Worm (Caenorhabditis elegans): ENCODE results near the gene npp-10.

The npp-10 gene

ce11 chrIII:6019512-6020209 is at the start of gene npp-10, which contains the start of gene cyk-3:
npp-10 (minus strand) TSS chrIII:6019562.
cyk-3 (plus strand) TSS chrIII:6020159.
- TF ChIP-seq eor-1 (tag; optimal IDR thresholded peaks at IDR 0.05) (no peak), nfya-1 (tag; optimal IDR thresholded peaks at IDR 0.05; ENCODE audit: insufficient read depth) (no peak), egl-5 (tag; optimal IDR thresholded peaks at IDR 0.05) (peak; percentile 2), fos-1 (tag; optimal IDR thresholded peaks at IDR 0.05) (no peak), nhr-23 (tag; optimal IDR thresholded peaks at IDR 0.05) (peak; percentile 35), ceh-28 (tag; optimal IDR thresholded peaks at IDR 0.05) (no peak), lin-15B (tag; optimal IDR thresholded peaks at IDR 0.05) (peak; percentile 69), lin-39 (tag; optimal IDR thresholded peaks at IDR 0.05) (peak; percentile 32), fkh-10 (GFP tag; optimal IDR thresholded peaks at IDR 0.05) (no peak), nhr-43 (tag; optimal IDR thresholded peaks at IDR 0.05; ENCODE audit: poor library complexity, severe bottlenecking) (no peak), sea-2 (GFP tag; optimal IDR thresholded peaks at IDR 0.05) (no peak)

ce11 chrIII:6067557-6067956 is 48.2 kb upstream of the npp-10 start, which contains the start of gene mapk-15:
mapk-15 (plus strand) TSS chrIII:6067857.
- TF ChIP-seq elt-2 (tag; optimal IDR thresholded peaks at IDR 0.05) (no peak), nhr-43 (tag; optimal IDR thresholded peaks at IDR 0.05; ENCODE audit: poor library complexity, severe bottlenecking) (no peak)

DNA sequence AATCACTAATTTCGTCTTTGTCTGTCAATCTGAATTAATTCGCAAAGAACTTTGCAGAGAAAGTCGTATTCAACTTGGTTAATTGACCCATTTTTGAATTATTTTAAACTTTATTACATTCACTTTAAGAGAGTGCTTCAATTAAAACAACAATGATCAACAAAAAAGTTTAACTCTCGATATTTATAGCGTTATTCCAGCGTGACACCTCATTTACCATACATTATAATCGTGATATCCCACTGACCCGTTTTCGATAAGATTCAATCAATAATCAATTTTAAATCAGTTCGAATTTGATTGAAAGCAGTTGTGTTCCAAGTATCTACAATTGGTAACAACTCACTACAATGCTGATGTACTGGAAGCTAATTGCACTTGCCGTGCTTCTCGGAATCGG is 37.4 kb upstream of the npp-10 start, which contains the start of gene clc-10:
Gene clc-10 (plus strand): TSS at position 301 of the 400 bp plus-strand sequence.
- no peak for TF ChIP-seq ceh-16 (tag; optimal IDR thresholded peaks at IDR 0.05)
- no peak for TF ChIP-seq unc-39 (tag; optimal IDR thresholded peaks at IDR 0.05)
- no peak for TF ChIP-seq aly-2 (tag; optimal IDR thresholded peaks at IDR 0.05)
- no peak for TF ChIP-seq skn-1 (tag; optimal IDR thresholded peaks at IDR 0.05)
- no peak for TF ChIP-seq eor-1 (tag; optimal IDR thresholded peaks at IDR 0.05)
- TF ChIP-seq ZK546.5 (tag; optimal IDR thresholded peaks at IDR 0.05) = no peak
- no peak for TF ChIP-seq ceh-28 (tag; optimal IDR thresholded peaks at IDR 0.05)

ce11 chrIII:6056179-6056578 is 36.8 kb upstream of the npp-10 start:
- TF ChIP-seq nhr-25 (tag; optimal IDR thresholded peaks at IDR 0.05) = no peak
- no peak for TF ChIP-seq nhr-28 (tag; optimal IDR thresholded peaks at IDR 0.05)
- no peak for TF ChIP-seq elt-1 (tag; optimal IDR thresholded peaks at IDR 0.05)
- no peak for TF ChIP-seq skn-1 (tag; optimal IDR thresholded peaks at IDR 0.05)
- TF ChIP-seq nhr-12 (tag; optimal IDR thresholded peaks at IDR 0.05) = no peak
- no peak for TF ChIP-seq tbx-2 (tag; optimal IDR thresholded peaks at IDR 0.05)
- no peak for TF ChIP-seq nhr-76 (tag; optimal IDR thresholded peaks at IDR 0.05)
- TF ChIP-seq mdl-1 (tag; optimal IDR thresholded peaks at IDR 0.05) = no peak
- TF ChIP-seq lin-39 (tag; optimal IDR thresholded peaks at IDR 0.05) = no peak
- TF ChIP-seq pqm-1 (tag; optimal IDR thresholded peaks at IDR 0.05) = no peak
- TF ChIP-seq elt-3 (tag; optimal IDR thresholded peaks at IDR 0.05) = no peak
- TF ChIP-seq R02D3.7 (tag; optimal IDR thresholded peaks at IDR 0.05) = no peak
- no peak for TF ChIP-seq ztf-4 (tag; optimal IDR thresholded peaks at IDR 0.05)

- no peak for TF ChIP-seq ceh-16 (tag; optimal IDR thresholded peaks at IDR 0.05)
Measured at ce11 chrIII:6055706-6056105, 36.3 kb upstream of the npp-10 start, which contains the start of gene F40H6.5. F40H6.5 (minus strand) TSS chrIII:6055806.

DNA sequence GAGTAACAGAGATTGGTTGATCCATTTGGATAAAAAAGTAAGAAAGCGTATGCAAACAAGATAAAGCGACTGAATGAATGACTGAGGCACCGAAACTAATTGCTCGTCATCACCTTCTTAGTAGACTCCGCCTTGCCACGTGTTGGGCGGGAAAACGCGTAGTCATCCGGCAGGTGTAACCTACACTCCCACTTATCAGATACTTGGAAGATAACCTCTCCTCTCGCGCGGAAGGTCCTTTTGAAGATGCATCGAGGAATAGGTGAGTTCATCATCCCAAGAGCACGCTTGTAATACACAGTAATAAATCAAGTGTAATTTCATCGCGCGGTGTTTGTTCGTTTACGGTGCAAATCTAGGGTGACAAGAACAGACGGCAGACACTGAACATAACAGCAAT is 27.5 kb upstream of the npp-10 start, which contains the start of gene tbx-11:
Gene tbx-11 (minus strand): TSS at position 101 of the 400 bp plus-strand sequence.
- TF ChIP-seq nhr-77 (tag; optimal IDR thresholded peaks at IDR 0.05) = no peak
- TF ChIP-seq ztf-4 (tag; optimal IDR thresholded peaks at IDR 0.05) = no peak
- TF ChIP-seq elt-1 (tag; optimal IDR thresholded peaks at IDR 0.05) = no peak

ce11 chrIII:6039370-6039769 is 20.0 kb upstream of the npp-10 start, which contains the start of gene ift-139:
ift-139 (minus strand) TSS chrIII:6039470.
- TF ChIP-seq ceh-16 (tag; optimal IDR thresholded peaks at IDR 0.05) (no peak), nhr-25 (tag; optimal IDR thresholded peaks at IDR 0.05) (no peak), unc-39 (tag; optimal IDR thresholded peaks at IDR 0.05) (no peak), nhr-76 (tag; optimal IDR thresholded peaks at IDR 0.05) (no peak), elt-1 (tag; optimal IDR thresholded peaks at IDR 0.05) (no peak), mml-1 (tag; optimal IDR thresholded peaks at IDR 0.05) (no peak), ceh-82 (tag; optimal IDR thresholded peaks at IDR 0.05) (no peak), nhr-28 (tag; optimal IDR thresholded peaks at IDR 0.05) (no peak)

Data from whole organism, L3 larva.